Worm (Caenorhabditis elegans) whole organism, mixed stage, embryonic: ENCODE results near the gene glb-27.

Experiments used
- bed-3 ChIP-seq: fragments of 200-800 bp; sonication (Bioruptor generic); optimal IDR thresholded peaks from 3 replicates; lab custom pipeline; 2018; ENCODE audit warnings: mild to moderate bottlenecking, missing genetic modification characterization, moderate library complexity, missing compliant biosample characterization
- blmp-1 ChIP-seq: fragments of 150-350 bp; optimal IDR thresholded peaks from 2 replicates; lab custom pipeline; 2014; ENCODE audit warnings: missing biosample characterization, missing genetic modification characterization
- ceh-39 ChIP-seq: fragments of 150-350 bp; optimal IDR thresholded peaks from 2 replicates; lab custom pipeline; 2014; ENCODE audit warnings: missing biosample characterization, missing genetic modification characterization
- ceh-43 ChIP-seq: fragments of 200-800 bp; sonication (Bioruptor generic); optimal IDR thresholded peaks from 2 replicates; lab custom pipeline; 2018; ENCODE audit warnings: mild to moderate bottlenecking, missing genetic modification characterization, moderate library complexity, missing compliant biosample characterization
- ceh-83 ChIP-seq: fragments of 200-800 bp; sonication (Bioruptor generic); optimal IDR thresholded peaks from 2 replicates; lab custom pipeline; 2018; ENCODE audit warnings: mild to moderate bottlenecking, missing genetic modification characterization, missing compliant biosample characterization
- ces-1 ChIP-seq: fragments of 150-350 bp; optimal IDR thresholded peaks from 2 replicates; lab custom pipeline; 2014; ENCODE audit warnings: missing biosample characterization, missing genetic modification reagents, missing genetic modification characterization
- cnd-1 ChIP-seq: fragments of 200-800 bp; sonication (Bioruptor generic); optimal IDR thresholded peaks from 2 replicates; lab custom pipeline; 2018; ENCODE audit warnings: mild to moderate bottlenecking, missing genetic modification characterization, missing compliant biosample characterization
- drap-1 ChIP-seq: fragments of 200-800 bp; sonication (Bioruptor generic); optimal IDR thresholded peaks from 3 replicates; lab custom pipeline; 2018; ENCODE audit warnings: mild to moderate bottlenecking, missing genetic modification characterization, missing compliant biosample characterization
- elt-1 ChIP-seq: sonication (generic microtip); optimal IDR thresholded peaks from 2 replicates; lab custom pipeline; 2017; ENCODE audit warnings: missing genetic modification characterization, mild to moderate bottlenecking, missing compliant biosample characterization, antibody characterized with exemption, moderate library complexity, borderline replicate concordance; ENCODE audit not compliant: insufficient read depth
- elt-3 ChIP-seq: fragments of 150-350 bp; optimal IDR thresholded peaks from 2 replicates; lab custom pipeline; 2014; ENCODE audit warnings: missing biosample characterization, missing genetic modification characterization
- flh-1 ChIP-seq: fragments of 200-800 bp; sonication (Bioruptor generic); optimal IDR thresholded peaks from 2 replicates; lab custom pipeline; 2018; ENCODE audit warnings: mild to moderate bottlenecking, missing genetic modification characterization, moderate library complexity, missing compliant biosample characterization
- ham-2 ChIP-seq: fragments of 200-800 bp; sonication (Bioruptor generic); optimal IDR thresholded peaks from 2 replicates; lab custom pipeline; 2018; ENCODE audit warnings: mild to moderate bottlenecking, missing genetic modification characterization, missing compliant biosample characterization
- hlh-1 ChIP-seq: fragments of 150-350 bp; optimal IDR thresholded peaks from 2 replicates; lab custom pipeline; 2014; ENCODE audit warnings: missing biosample characterization, missing genetic modification reagents, missing genetic modification characterization
- lin-13 ChIP-seq: fragments of 150-350 bp; optimal IDR thresholded peaks from 2 replicates; lab custom pipeline; 2014; ENCODE audit warnings: missing biosample characterization, missing genetic modification characterization
- lsy-2 ChIP-seq: fragments of 150-350 bp; optimal IDR thresholded peaks from 2 replicates; lab custom pipeline; 2014; ENCODE audit warnings: missing biosample characterization, missing genetic modification characterization
- mab-5 ChIP-seq: fragments of 150-350 bp; optimal IDR thresholded peaks from 2 replicates; lab custom pipeline; 2014; ENCODE audit warnings: missing biosample characterization, missing genetic modification characterization
- mep-1 ChIP-seq: fragments of 150-350 bp; optimal IDR thresholded peaks from 2 replicates; lab custom pipeline; 2017; ENCODE audit warnings: missing biosample characterization, missing genetic modification reagents, missing genetic modification characterization, inconsistent platforms
- mls-2 ChIP-seq: sonication (generic microtip); optimal IDR thresholded peaks from 2 replicates; lab custom pipeline; 2016; ENCODE audit warnings: mild to moderate bottlenecking, missing genetic modification characterization, moderate library complexity, missing compliant biosample characterization
- nhr-12 ChIP-seq: fragments of 150-350 bp; optimal IDR thresholded peaks from 2 replicates; lab custom pipeline; 2014; ENCODE audit warnings: missing biosample characterization, missing genetic modification characterization
- nhr-2 ChIP-seq: fragments of 150-350 bp; optimal IDR thresholded peaks from 2 replicates; lab custom pipeline; 2014; ENCODE audit warnings: missing biosample characterization, missing genetic modification characterization
- nhr-237 ChIP-seq: fragments of 150-350 bp; optimal IDR thresholded peaks from 2 replicates; lab custom pipeline; 2014; ENCODE audit warnings: missing biosample characterization, missing genetic modification characterization
- nhr-28 ChIP-seq: fragments of 150-350 bp; optimal IDR thresholded peaks from 2 replicates; lab custom pipeline; 2014; ENCODE audit warnings: missing biosample characterization, missing genetic modification characterization
- pha-4 ChIP-seq: fragments of 150-350 bp; optimal IDR thresholded peaks from 2 replicates; lab custom pipeline; 2018; ENCODE audit warnings: missing biosample characterization, missing genetic modification reagents, missing genetic modification characterization
- sem-2 ChIP-seq: fragments of 200-800 bp; sonication (Bioruptor generic); optimal IDR thresholded peaks from 2 replicates; lab custom pipeline; 2018; ENCODE audit warnings: mild to moderate bottlenecking, missing genetic modification characterization, missing compliant biosample characterization
- snpc-4 ChIP-seq: fragments of 150-350 bp; optimal IDR thresholded peaks from 2 replicates; lab custom pipeline; 2014; ENCODE audit warnings: missing biosample characterization, missing genetic modification characterization
- sptf-1 ChIP-seq: sonication (generic microtip); optimal IDR thresholded peaks from 2 replicates; lab custom pipeline; 2017; ENCODE audit warnings: mild to moderate bottlenecking, missing genetic modification characterization, moderate library complexity, missing compliant biosample characterization
- tbx-8 ChIP-seq: fragments of 200-800 bp; sonication (Bioruptor generic); optimal IDR thresholded peaks from 2 replicates; lab custom pipeline; 2018; ENCODE audit warnings: mild to moderate bottlenecking, missing genetic modification characterization, moderate library complexity, missing compliant biosample characterization
- unc-120 ChIP-seq: sonication (generic microtip); optimal IDR thresholded peaks from 2 replicates; lab custom pipeline; 2017; ENCODE audit warnings: missing genetic modification characterization, missing compliant biosample characterization; ENCODE audit not compliant: poor library complexity, severe bottlenecking
- unc-62 ChIP-seq: fragments of 150-350 bp; optimal IDR thresholded peaks from 2 replicates; lab custom pipeline; 2014; ENCODE audit warnings: missing biosample characterization, missing genetic modification reagents, missing genetic modification characterization
- zip-8 ChIP-seq: fragments of 150-350 bp; optimal IDR thresholded peaks from 2 replicates; lab custom pipeline; 2014; ENCODE audit warnings: missing biosample characterization, missing genetic modification characterization
- ztf-11 ChIP-seq: fragments of 150-350 bp; optimal IDR thresholded peaks from 2 replicates; lab custom pipeline; 2014; ENCODE audit warnings: missing biosample characterization, missing genetic modification characterization

The glb-27 gene

ce11 chrII:8573044-8573443 is 17.0 kb upstream of the glb-27 start, which contains the start of gene F54C9.7:
TSS of gene F54C9.7 (plus strand) at chrII:8573344.
- TF ChIP-seq ztf-11 (no peak), unc-120 (tag; lab: Kevin White, UChicago) (no peak), zip-8 (no peak), elt-1 (tag; lab: Kevin White, UChicago) (no peak), bed-3 (no peak), ham-2 (no peak), tbx-8 (no peak)

- TF ChIP-seq ceh-83 (GFP tag; lab: Kevin White, UChicago), result no peak
- no peak for TF ChIP-seq ztf-11
- TF ChIP-seq tbx-8, result no peak
- no peak for TF ChIP-seq mab-5 (tag; lab: Kevin White, UChicago)
- TF ChIP-seq, all 35 proteins: peak for 0
Measured at ce11 chrII:8570977-8571376, 14.9 kb upstream of the glb-27 start, which contains the start of gene bcs-1. TSS of gene bcs-1 (plus strand) at chrII:8571085.

DNA sequence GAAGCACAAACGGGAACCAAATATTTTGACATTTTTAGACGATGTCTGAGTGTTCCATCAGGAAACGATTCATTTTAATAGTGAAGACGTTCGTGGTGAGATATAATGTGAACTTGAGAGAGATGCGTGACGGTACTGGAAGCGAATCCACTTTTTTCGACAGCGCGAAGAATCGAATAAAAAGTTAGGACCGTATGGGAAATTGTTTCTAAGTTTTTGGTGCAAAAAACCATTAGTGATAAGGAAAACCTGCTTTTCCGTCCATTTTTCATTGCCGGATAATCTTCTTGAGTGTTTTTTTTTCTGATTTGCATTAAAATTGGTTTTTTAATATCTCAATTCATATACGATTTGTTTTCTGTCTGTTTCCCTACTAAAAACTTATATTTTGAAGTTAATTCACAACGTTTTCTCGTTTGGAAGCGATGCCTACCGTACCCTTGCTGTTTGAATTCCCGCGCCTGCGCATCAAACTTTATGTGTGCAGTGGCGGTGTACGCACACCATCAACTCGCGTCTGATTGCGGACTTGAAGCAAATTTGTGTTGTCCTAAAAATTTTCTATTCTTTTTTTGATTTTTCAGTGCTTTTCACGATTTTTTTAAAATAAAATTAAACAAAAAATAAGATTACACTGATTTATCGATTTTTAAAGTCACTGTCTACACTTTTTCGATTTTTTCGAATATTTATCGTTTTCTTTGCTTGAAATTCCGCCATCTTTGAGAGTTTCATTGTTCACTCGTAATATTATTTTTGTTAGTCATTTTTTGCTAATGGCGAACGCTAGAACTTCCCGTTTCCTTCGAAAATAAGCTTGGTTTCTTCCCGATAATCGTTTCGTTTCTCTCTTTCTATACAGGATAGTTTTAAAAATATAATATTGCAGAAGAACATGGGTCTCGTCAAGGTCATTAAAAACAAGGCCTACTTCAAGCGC is 13.2 kb upstream of the glb-27 start, which contains the start of the genes col-38 and rpl-5:
Gene col-38 (minus strand): TSS at position 51 of the 940 bp plus-strand sequence.
Gene rpl-5 (plus strand): TSS at position 890 of the 940 bp plus-strand sequence.
- TF ChIP-seq drap-1 (GFP tag; lab: Kevin White, UChicago) (no peak), nhr-12 (tag; lab: Kevin White, UChicago) (no peak), unc-62 (peak; percentile 32), sem-2 (GFP tag; lab: Kevin White, UChicago) (no peak), elt-3 (tag; lab: Kevin White, UChicago) (no peak), nhr-2 (peak; percentile 54), mls-2 (tag; lab: Kevin White, UChicago) (peak; percentile 54), elt-1 (tag; lab: Kevin White, UChicago) (no peak), ces-1 (GFP tag; lab: Kevin White, UChicago) (peak; percentile 79), zip-8 (no peak), bed-3 (no peak), flh-1 (GFP tag; lab: Kevin White, UChicago) (no peak), pha-4 (tag; lab: Kevin White, UChicago) (peak; percentile 90), lin-13 (tag; lab: Kevin White, UChicago) (peak; percentile 87), ztf-11 (no peak), snpc-4 (tag; lab: Kevin White, UChicago) (no peak), lsy-2 (tag; lab: Kevin White, UChicago) (peak; percentile 96), mep-1 (tag; lab: Kevin White, UChicago) (peak; percentile 93), nhr-28 (no peak), ceh-39 (peak; percentile 82), unc-120 (tag; lab: Kevin White, UChicago) (peak; percentile 13), blmp-1 (no peak), cnd-1 (tag; lab: Kevin White, UChicago) (peak; percentile 39), ham-2 (no peak), sptf-1 (tag; lab: Kevin White, UChicago) (peak; percentile 81), tbx-8 (no peak), hlh-1 (tag; lab: Kevin White, UChicago) (peak; percentile 40), nhr-237 (peak; percentile 91)

ce11 chrII:8568234-8568969 is 12.3 kb upstream of the glb-27 start:
- no peak for TF ChIP-seq ceh-43 (GFP tag; lab: Kevin White, UChicago)
- no peak for TF ChIP-seq mep-1 (tag; lab: Kevin White, UChicago)
- TF ChIP-seq hlh-1 (tag; lab: Kevin White, UChicago), result no peak
- TF ChIP-seq nhr-237, result no peak
- no peak for TF ChIP-seq lsy-2 (tag; lab: Kevin White, UChicago)
- TF ChIP-seq drap-1 (GFP tag; lab: Kevin White, UChicago), result no peak
- TF ChIP-seq nhr-12 (tag; lab: Kevin White, UChicago), result no peak
